Fruit fly (Drosophila melanogaster): ENCODE results near the gene kek2.

DNA sequence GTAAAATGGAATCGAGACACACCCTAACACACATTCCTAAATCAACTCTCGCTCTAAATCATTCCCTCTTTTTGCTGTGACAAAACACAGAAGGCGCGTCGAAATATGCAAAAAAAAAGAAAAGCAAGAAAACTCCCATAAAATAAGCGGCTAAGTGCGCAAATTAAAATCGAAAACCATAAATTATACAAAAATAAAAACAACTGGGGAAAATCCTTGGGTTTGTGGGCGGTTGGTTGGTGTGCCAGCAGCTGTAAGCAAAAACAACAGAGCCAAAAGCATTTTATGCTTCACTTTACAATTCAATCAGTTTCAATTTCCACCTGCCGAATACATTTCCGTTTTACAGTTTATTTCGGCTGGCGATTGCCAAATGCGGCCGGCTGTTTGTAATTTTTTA, 45.9 kb upstream of the kek2 start, which contains the start of gene CG43438:
- no peak for TF ChIP-seq Myc (optimal IDR thresholded peaks at IDR 0.05)
- no peak for TF ChIP-seq psq (GFP tag; optimal IDR thresholded peaks at IDR 0.05)
- TF ChIP-seq ey (GFP tag; optimal IDR thresholded peaks at IDR 0.05) = no peak
- no peak for TF ChIP-seq sv (GFP tag; optimal IDR thresholded peaks at IDR 0.05)
- no peak for TF ChIP-seq CrebA (GFP tag; optimal IDR thresholded peaks at IDR 0.05; ENCODE audit: borderline replicate concordance)
- TF ChIP-seq fru (GFP tag; optimal IDR thresholded peaks at IDR 0.05) = no peak
- no peak for TF ChIP-seq dmrt93B (GFP tag; optimal IDR thresholded peaks at IDR 0.05)
- no peak for TF ChIP-seq dsf (GFP tag; optimal IDR thresholded peaks at IDR 0.05; ENCODE audit: borderline replicate concordance)
- no peak for TF ChIP-seq usp (GFP tag; optimal IDR thresholded peaks at IDR 0.05)
- TF ChIP-seq brk (GFP tag; optimal IDR thresholded peaks at IDR 0.05) = no peak
- no peak for TF ChIP-seq Hnf4 (GFP tag; optimal IDR thresholded peaks at IDR 0.05)
- TF ChIP-seq Dfd (GFP tag; optimal IDR thresholded peaks at IDR 0.05) = no peak
- TF ChIP-seq Hr78 (GFP tag; optimal IDR thresholded peaks at IDR 0.05) = no peak
